Worm (Caenorhabditis elegans) whole organism, young adult: Measurements from ENCODE around the gene mig-10.

Source experiments
- B0336.3 ChIP-seq: fragments of 200-800 bp; sonication (Bioruptor generic); IDR thresholded peaks from 2 replicates; pipeline ENCODE4 v1.3.6; 2022; ENCODE audit warnings: missing genetic modification characterization, missing compliant biosample characterization
- C17E4.6 ChIP-seq: fragments of 200-800 bp; sonication (Bioruptor generic); IDR thresholded peaks from 2 replicates; pipeline ENCODE4 v1.3.6; 2022; ENCODE audit warnings: missing genetic modification reagents, missing genetic modification characterization, missing compliant biosample characterization
- D2030.7 ChIP-seq: fragments of 200-800 bp; sonication (Bioruptor generic); IDR thresholded peaks from 2 replicates; pipeline ENCODE4 v1.3.6; 2022; ENCODE audit warnings: missing genetic modification reagents, missing genetic modification characterization, missing compliant biosample characterization
- F39B2.1 ChIP-seq: fragments of 200-800 bp; sonication (Bioruptor generic); IDR thresholded peaks from 2 replicates; pipeline ENCODE4 v1.3.6; 2022; ENCODE audit warnings: missing genetic modification reagents, missing genetic modification characterization, missing compliant biosample characterization
- Y53G8AR.9 ChIP-seq: fragments of 200-800 bp; sonication (Bioruptor generic); conservative IDR thresholded peaks from 2 replicates; pipeline ENCODE4 v1.3.6; 2022; ENCODE audit warnings: missing genetic modification reagents, missing genetic modification characterization, missing compliant biosample characterization
- Y67H2A.10 ChIP-seq: fragments of 200-800 bp; sonication (Bioruptor generic); conservative IDR thresholded peaks from 2 replicates; pipeline ENCODE4 v1.3.6; 2022; ENCODE audit warnings: missing genetic modification reagents, missing genetic modification characterization, missing compliant biosample characterization
- akir-1 ChIP-seq: fragments of 200-800 bp; sonication (Bioruptor generic); optimal IDR thresholded peaks from 2 replicates; lab custom pipeline; 2018; ENCODE audit warnings: mild to moderate bottlenecking, missing genetic modification characterization, moderate library complexity, missing compliant biosample characterization
- attf-3 ChIP-seq: fragments of 200-800 bp; sonication (Bioruptor generic); conservative IDR thresholded peaks from 2 replicates; pipeline ENCODE4 v1.3.6; 2022; ENCODE audit warnings: missing genetic modification reagents, missing genetic modification characterization, missing compliant biosample characterization
- attf-5 ChIP-seq: fragments of 200-800 bp; sonication (Bioruptor generic); optimal IDR thresholded peaks from 2 replicates; lab custom pipeline; 2018; ENCODE audit warnings: mild to moderate bottlenecking, missing genetic modification characterization, missing compliant biosample characterization
- bed-1 ChIP-seq: fragments of 200-800 bp; sonication (Bioruptor generic); IDR thresholded peaks from 2 replicates; pipeline ENCODE4 v1.3.6; 2022; ENCODE audit warnings: missing genetic modification reagents, missing genetic modification characterization, missing compliant biosample characterization
- ccch-3 ChIP-seq: fragments of 200-800 bp; sonication (Bioruptor generic); optimal IDR thresholded peaks from 2 replicates; lab custom pipeline; 2018; ENCODE audit warnings: mild to moderate bottlenecking, missing genetic modification characterization, missing compliant biosample characterization
- cebp-1 ChIP-seq, 2 experiments: fragments of 200-800 bp in 1 of 2; sonication (Bioruptor generic) in 1 of 2; sonication (generic microtip) in 1 of 2; IDR thresholded peaks in 1 of 2; optimal IDR thresholded peaks in 1 of 2; 2 replicates each; pipeline versions ENCODE4 v1.3.6 to Lab custom; 2017 to 2022; ENCODE audit warnings: missing compliant biosample characterization in 2 of 2, missing genetic modification characterization in 2 of 2, mild to moderate bottlenecking in 1 of 2, missing genetic modification reagents in 1 of 2, moderate library complexity in 1 of 2
- ceh-27 ChIP-seq: fragments of 200-800 bp; sonication (Bioruptor generic); optimal IDR thresholded peaks from 2 replicates; lab custom pipeline; 2018; ENCODE audit warnings: mild to moderate bottlenecking, missing genetic modification characterization, moderate library complexity, missing compliant biosample characterization
- ceh-58 ChIP-seq: fragments of 200-800 bp; sonication (Bioruptor generic); IDR thresholded peaks from 2 replicates; pipeline ENCODE4 v1.3.6; 2022; ENCODE audit warnings: missing genetic modification characterization, missing compliant biosample characterization
- chd-7 ChIP-seq: sonication (generic microtip); optimal IDR thresholded peaks from 2 replicates; lab custom pipeline; 2016; ENCODE audit warnings: mild to moderate bottlenecking, missing genetic modification characterization, moderate library complexity, missing compliant biosample characterization
- die-1 ChIP-seq: sonication (generic microtip); optimal IDR thresholded peaks from 2 replicates; lab custom pipeline; 2016; ENCODE audit warnings: missing genotype, mild to moderate bottlenecking, missing genetic modification characterization, missing compliant biosample characterization
- egl-44 ChIP-seq: fragments of 200-800 bp; sonication (Bioruptor generic); IDR thresholded peaks from 2 replicates; pipeline ENCODE4 v1.3.6; 2022; ENCODE audit warnings: missing genetic modification reagents, missing genetic modification characterization, missing compliant biosample characterization
- egrh-3 ChIP-seq: fragments of 200-800 bp; sonication (Bioruptor generic); IDR thresholded peaks from 2 replicates; pipeline ENCODE4 v1.3.6; 2022; ENCODE audit warnings: missing genetic modification reagents, missing genetic modification characterization, missing compliant biosample characterization
- ekl-4 ChIP-seq: fragments of 200-800 bp; sonication (Bioruptor generic); IDR thresholded peaks from 2 replicates; pipeline ENCODE4 v1.3.6; 2022; ENCODE audit warnings: missing genetic modification reagents, missing genetic modification characterization, missing compliant biosample characterization
- hmg-1.2 ChIP-seq: fragments of 200-800 bp; sonication (Bioruptor generic); IDR thresholded peaks from 2 replicates; pipeline ENCODE4 v1.3.6; 2022; ENCODE audit warnings: missing genetic modification reagents, missing genetic modification characterization, missing compliant biosample characterization
- hsf-1 ChIP-seq: fragments of 200-800 bp; sonication (Bioruptor generic); IDR thresholded peaks from 2 replicates; pipeline ENCODE4 v1.3.6; 2022; ENCODE audit warnings: missing genetic modification reagents, missing genetic modification characterization, missing compliant biosample characterization
- lin-54 ChIP-seq: fragments of 200-800 bp; sonication (Bioruptor generic); optimal IDR thresholded peaks from 2 replicates; lab custom pipeline; 2018; ENCODE audit warnings: mild to moderate bottlenecking, missing genetic modification characterization, missing compliant biosample characterization
- madf-6 ChIP-seq: fragments of 200-800 bp; sonication (Bioruptor generic); IDR thresholded peaks from 2 replicates; pipeline ENCODE4 v1.3.6; 2022; ENCODE audit warnings: missing genetic modification reagents, missing genetic modification characterization, missing compliant biosample characterization
- mcd-1 ChIP-seq: fragments of 200-800 bp; sonication (Bioruptor generic); IDR thresholded peaks from 2 replicates; pipeline ENCODE4 v1.3.6; 2022; ENCODE audit warnings: missing genetic modification reagents, missing genetic modification characterization, missing compliant biosample characterization
- nfya-2 ChIP-seq: fragments of 200-800 bp; sonication (Bioruptor generic); IDR thresholded peaks from 2 replicates; pipeline ENCODE4 v1.3.6; 2022; ENCODE audit warnings: missing genetic modification reagents, missing genetic modification characterization, missing compliant biosample characterization
- nfyb-1 ChIP-seq: fragments of 200-800 bp; sonication (Bioruptor generic); IDR thresholded peaks from 2 replicates; pipeline ENCODE4 v1.3.6; 2022; ENCODE audit warnings: missing genetic modification reagents, missing genetic modification characterization, missing compliant biosample characterization
- nhr-80 ChIP-seq: sonication (generic microtip); optimal IDR thresholded peaks from 2 replicates; lab custom pipeline; 2016; ENCODE audit warnings: missing genetic modification characterization, missing compliant biosample characterization
- pbrm-1 ChIP-seq: fragments of 200-800 bp; sonication (Bioruptor generic); IDR thresholded peaks from 2 replicates; pipeline ENCODE4 v1.3.6; 2022; ENCODE audit warnings: missing genetic modification reagents, missing genetic modification characterization, missing compliant biosample characterization
- pha-4 ChIP-seq: fragments of 150-350 bp; sonication (generic microtip); optimal IDR thresholded peaks from 2 replicates; lab custom pipeline; 2014; ENCODE audit warnings: missing biosample characterization, missing genetic modification reagents, missing genetic modification characterization
- snpc-3.4 ChIP-seq: sonication (generic microtip); optimal IDR thresholded peaks from 2 replicates; lab custom pipeline; 2017; ENCODE audit warnings: missing genetic modification characterization, mild to moderate bottlenecking, missing compliant biosample characterization, antibody characterized with exemption, moderate library complexity, missing genotype, missing genetic modification reagents
- tbp1 ChIP-seq: fragments of 200-800 bp; sonication (Bioruptor generic); optimal IDR thresholded peaks from 2 replicates; lab custom pipeline; 2018; ENCODE audit warnings: mild to moderate bottlenecking, missing genetic modification characterization, missing compliant biosample characterization
- tbx-9 ChIP-seq: sonication (generic microtip); optimal IDR thresholded peaks from 2 replicates; lab custom pipeline; 2016; ENCODE audit warnings: borderline replicate concordance, missing genetic modification characterization, inconsistent platforms, missing compliant biosample characterization
- tlf-1 ChIP-seq: fragments of 200-800 bp; sonication (Bioruptor generic); optimal IDR thresholded peaks from 2 replicates; lab custom pipeline; 2018; ENCODE audit warnings: mild to moderate bottlenecking, missing genetic modification characterization, missing compliant biosample characterization
- ztf-6 ChIP-seq: fragments of 200-800 bp; sonication (Bioruptor generic); IDR thresholded peaks from 2 replicates; pipeline ENCODE4 v1.3.6; 2022; ENCODE audit warnings: missing genetic modification reagents, missing genetic modification characterization, missing compliant biosample characterization

Gene mig-10

ce11 chrIII:8239325-8239724, 39.6 kb upstream of the mig-10 start, which contains the start of gene tsp-1:
Gene tsp-1, minus strand, starts transcription at chrIII:8239423.
- TF ChIP-seq C17E4.6 (GFP tag; lab: Robert Waterston, UW) (no peak), egl-44 (GFP tag; lab: Robert Waterston, UW) (no peak), snpc-3.4 (no peak)
- TF ChIP-seq, all 124 proteins: peak for 0

- peak; percentile 28 for TF ChIP-seq nhr-80 (tag; lab: Kevin White, UChicago)
- TF ChIP-seq die-1 (tag; lab: Kevin White, UChicago), result no peak
These were observed 38.7 kb upstream of the mig-10 start for ce11 chrIII:8240247-8240646.

- TF ChIP-seq ceh-58 (GFP tag; lab: Robert Waterston, UW), result no peak
- TF ChIP-seq ccch-3, result no peak
- no peak for TF ChIP-seq chd-7 (tag; lab: Kevin White, UChicago)
- no peak for TF ChIP-seq Y67H2A.10 (GFP tag; lab: Robert Waterston, UW)
- no peak for TF ChIP-seq akir-1 (GFP tag; lab: Kevin White, UChicago)
- no peak for TF ChIP-seq ceh-27 (GFP tag; lab: Kevin White, UChicago)
- no peak for TF ChIP-seq ztf-6 (GFP tag; lab: Robert Waterston, UW)
- TF ChIP-seq attf-3 (GFP tag; lab: Robert Waterston, UW), result no peak
These were observed 38.0 kb upstream of the mig-10 start for ce11 chrIII:8240948-8241347.

ce11 chrIII:8242809-8243208, 36.1 kb upstream of the mig-10 start, which contains the start of gene C02F5.12:
Gene C02F5.12, minus strand, starts transcription at chrIII:8243029.
- TF ChIP-seq ceh-58 (GFP tag; lab: Robert Waterston, UW) (0 out of 2 replicates have a peak, but pooled peaks have one; percentile 51), ekl-4 (GFP tag; lab: Robert Waterston, UW) (peak; percentile 56), cebp-1 (GFP tag; IDR thresholded peaks at IDR 0.05; lab: Robert Waterston, UW) (no peak), cebp-1 (tag; optimal IDR thresholded peaks at IDR 0.05; lab: Kevin White, UChicago) (peak; percentile 48), madf-6 (GFP tag; lab: Robert Waterston, UW) (peak; percentile 49; the same call in 1 of the 2 replicates), tbp1 (GFP tag; lab: Kevin White, UChicago) (peak; percentile 25), snpc-3.4 (peak; percentile 33), tbx-9 (tag; lab: Kevin White, UChicago) (no peak), hsf-1 (GFP tag; lab: Robert Waterston, UW) (peak; percentile 40; the same call in 1 of the 2 replicates), pbrm-1 (GFP tag; lab: Robert Waterston, UW) (peak; percentile 26; the same call in 1 of the 2 replicates), nhr-80 (tag; lab: Kevin White, UChicago) (peak; percentile 46), hmg-1.2 (GFP tag; lab: Robert Waterston, UW) (peak; percentile 38), F39B2.1 (GFP tag; lab: Robert Waterston, UW) (no peak), lin-54 (GFP tag; lab: Kevin White, UChicago) (peak; percentile 61), nfyb-1 (0 out of 2 replicates have a peak, but pooled peaks have one; percentile 31), attf-5 (peak; percentile 16), nfya-2 (GFP tag; lab: Robert Waterston, UW) (0 out of 2 replicates have a peak, but pooled peaks have one; percentile 69), mcd-1 (peak; percentile 28; the same call in 1 of the 2 replicates), tlf-1 (GFP tag; lab: Kevin White, UChicago) (peak; percentile 35), bed-1 (GFP tag; lab: Robert Waterston, UW) (no peak), pha-4 (tag; lab: Kevin White, UChicago) (no peak), B0336.3 (peak; percentile 42; the same call in 1 of the 2 replicates), Y53G8AR.9 (peak; percentile 69), egrh-3 (GFP tag; lab: Robert Waterston, UW) (no peak), attf-3 (GFP tag; lab: Robert Waterston, UW) (0 out of 2 replicates have a peak, but pooled peaks have one; percentile 19), D2030.7 (no peak)
